Worm (Caenorhabditis elegans) whole organism, young adult: Measurements from ENCODE around the gene gldi-2.

Source experiments
- B0019.2 ChIP-seq: fragments of 200-800 bp; sonication (Bioruptor generic); conservative IDR thresholded peaks from 2 replicates; pipeline ENCODE4 v1.3.6; 2022; ENCODE audit warnings: missing genetic modification reagents, missing genetic modification characterization, missing compliant biosample characterization
- F22D6.2 ChIP-seq: sonication (generic microtip); optimal IDR thresholded peaks from 2 replicates; lab custom pipeline; 2016; ENCODE audit warnings: mild to moderate bottlenecking, missing genetic modification characterization, missing compliant biosample characterization
- F37B4.10 ChIP-seq: fragments of 200-800 bp; sonication (Bioruptor generic); IDR thresholded peaks from 2 replicates; pipeline ENCODE4 v1.3.6; 2022; ENCODE audit warnings: missing genetic modification characterization, missing compliant biosample characterization
- F55B11.4 ChIP-seq: sonication (generic microtip); optimal IDR thresholded peaks from 2 replicates; lab custom pipeline; 2016; ENCODE audit warnings: missing compliant biosample characterization, missing genetic modification characterization, borderline replicate concordance; ENCODE audit not compliant: insufficient read depth
- K12H6.12 ChIP-seq: fragments of 200-800 bp; sonication (Bioruptor generic); optimal IDR thresholded peaks from 2 replicates; lab custom pipeline; 2018; ENCODE audit warnings: mild to moderate bottlenecking, missing genetic modification characterization, missing compliant biosample characterization
- Y53G8AR.9 ChIP-seq: fragments of 200-800 bp; sonication (Bioruptor generic); conservative IDR thresholded peaks from 2 replicates; pipeline ENCODE4 v1.3.6; 2022; ENCODE audit warnings: missing genetic modification reagents, missing genetic modification characterization, missing compliant biosample characterization
- Y56A3A.18 ChIP-seq: fragments of 200-800 bp; sonication (Bioruptor generic); IDR thresholded peaks from 2 replicates; pipeline ENCODE4 v1.3.6; 2022; ENCODE audit warnings: missing genetic modification reagents, missing genetic modification characterization, missing compliant biosample characterization
- Y95B8A.8 ChIP-seq: fragments of 200-800 bp; sonication (Bioruptor generic); IDR thresholded peaks from 2 replicates; pipeline ENCODE4 v1.3.6; 2022; ENCODE audit warnings: missing genetic modification reagents, missing genetic modification characterization, missing compliant biosample characterization
- athp-1 ChIP-seq: sonication (generic microtip); optimal IDR thresholded peaks from 2 replicates; lab custom pipeline; 2017; ENCODE audit warnings: mild to moderate bottlenecking, missing genetic modification characterization, missing compliant biosample characterization
- attf-6 ChIP-seq: fragments of 200-800 bp; sonication (Bioruptor generic); IDR thresholded peaks from 2 replicates; pipeline ENCODE4 v1.3.6; 2022; ENCODE audit warnings: missing genetic modification reagents, missing genetic modification characterization, missing compliant biosample characterization
- bed-1 ChIP-seq: fragments of 200-800 bp; sonication (Bioruptor generic); IDR thresholded peaks from 2 replicates; pipeline ENCODE4 v1.3.6; 2022; ENCODE audit warnings: missing genetic modification reagents, missing genetic modification characterization, missing compliant biosample characterization
- cebp-1 ChIP-seq, 2 experiments: fragments of 200-800 bp in 1 of 2; sonication (Bioruptor generic) in 1 of 2; sonication (generic microtip) in 1 of 2; IDR thresholded peaks in 1 of 2; optimal IDR thresholded peaks in 1 of 2; 2 replicates each; pipeline versions ENCODE4 v1.3.6 to Lab custom; 2017 to 2022; ENCODE audit warnings: missing compliant biosample characterization in 2 of 2, missing genetic modification characterization in 2 of 2, mild to moderate bottlenecking in 1 of 2, missing genetic modification reagents in 1 of 2, moderate library complexity in 1 of 2
- ceh-27 ChIP-seq: fragments of 200-800 bp; sonication (Bioruptor generic); optimal IDR thresholded peaks from 2 replicates; lab custom pipeline; 2018; ENCODE audit warnings: mild to moderate bottlenecking, missing genetic modification characterization, moderate library complexity, missing compliant biosample characterization
- ceh-58 ChIP-seq: fragments of 200-800 bp; sonication (Bioruptor generic); IDR thresholded peaks from 2 replicates; pipeline ENCODE4 v1.3.6; 2022; ENCODE audit warnings: missing genetic modification characterization, missing compliant biosample characterization
- ceh-79 ChIP-seq: sonication (generic microtip); optimal IDR thresholded peaks from 2 replicates; lab custom pipeline; 2017; ENCODE audit warnings: mild to moderate bottlenecking, missing genetic modification characterization, missing compliant biosample characterization
- die-1 ChIP-seq: sonication (generic microtip); optimal IDR thresholded peaks from 2 replicates; lab custom pipeline; 2016; ENCODE audit warnings: missing genotype, mild to moderate bottlenecking, missing genetic modification characterization, missing compliant biosample characterization
- dox-1 ChIP-seq: fragments of 200-800 bp; sonication (Bioruptor generic); IDR thresholded peaks from 2 replicates; pipeline ENCODE4 v1.3.6; 2022; ENCODE audit warnings: missing genetic modification reagents, missing genetic modification characterization, missing compliant biosample characterization
- egrh-3 ChIP-seq: fragments of 200-800 bp; sonication (Bioruptor generic); IDR thresholded peaks from 2 replicates; pipeline ENCODE4 v1.3.6; 2022; ENCODE audit warnings: missing genetic modification reagents, missing genetic modification characterization, missing compliant biosample characterization
- ekl-4 ChIP-seq: fragments of 200-800 bp; sonication (Bioruptor generic); IDR thresholded peaks from 2 replicates; pipeline ENCODE4 v1.3.6; 2022; ENCODE audit warnings: missing genetic modification reagents, missing genetic modification characterization, missing compliant biosample characterization
- hmg-1.2 ChIP-seq: fragments of 200-800 bp; sonication (Bioruptor generic); IDR thresholded peaks from 2 replicates; pipeline ENCODE4 v1.3.6; 2022; ENCODE audit warnings: missing genetic modification reagents, missing genetic modification characterization, missing compliant biosample characterization
- hmg-20 ChIP-seq: fragments of 200-800 bp; sonication (Bioruptor generic); IDR thresholded peaks from 2 replicates; pipeline ENCODE4 v1.3.6; 2022; ENCODE audit warnings: missing genetic modification reagents, missing genetic modification characterization, missing compliant biosample characterization
- hrde-1 ChIP-seq: sonication (generic microtip); optimal IDR thresholded peaks from 2 replicates; lab custom pipeline; 2016; ENCODE audit warnings: missing genetic modification characterization, mild to moderate bottlenecking, missing compliant biosample characterization, moderate library complexity, missing genotype, missing genetic modification reagents, borderline replicate concordance
- lsl-1 ChIP-seq: fragments of 200-800 bp; sonication (Bioruptor generic); optimal IDR thresholded peaks from 2 replicates; lab custom pipeline; 2018; ENCODE audit warnings: mild to moderate bottlenecking, missing genetic modification characterization, moderate library complexity, missing compliant biosample characterization
- madf-10 ChIP-seq: sonication (generic microtip); optimal IDR thresholded peaks from 2 replicates; lab custom pipeline; 2016; ENCODE audit warnings: mild to moderate bottlenecking, missing genetic modification characterization, missing compliant biosample characterization
- mes-4 ChIP-seq: sonication (generic microtip); optimal IDR thresholded peaks from 2 replicates; lab custom pipeline; 2016; ENCODE audit warnings: missing genotype, missing genetic modification characterization, missing compliant biosample characterization
- mxl-1 ChIP-seq: sonication (generic microtip); optimal IDR thresholded peaks from 2 replicates; lab custom pipeline; 2016; ENCODE audit warnings: missing genetic modification characterization, missing compliant biosample characterization
- nfya-2 ChIP-seq: fragments of 200-800 bp; sonication (Bioruptor generic); IDR thresholded peaks from 2 replicates; pipeline ENCODE4 v1.3.6; 2022; ENCODE audit warnings: missing genetic modification reagents, missing genetic modification characterization, missing compliant biosample characterization
- nhr-179 ChIP-seq: sonication (generic microtip); optimal IDR thresholded peaks from 2 replicates; lab custom pipeline; 2016; ENCODE audit warnings: mild to moderate bottlenecking, missing genetic modification characterization, missing compliant biosample characterization
- pbrm-1 ChIP-seq: fragments of 200-800 bp; sonication (Bioruptor generic); IDR thresholded peaks from 2 replicates; pipeline ENCODE4 v1.3.6; 2022; ENCODE audit warnings: missing genetic modification reagents, missing genetic modification characterization, missing compliant biosample characterization
- rpc-1 ChIP-seq, 2 experiments: fragments of 150-350 bp in 1 of 2; sonication (generic microtip) in 1 of 2; optimal IDR thresholded peaks; 2 replicates each; lab custom pipeline; 2014 to 2018; ENCODE audit warnings: missing biosample characterization in 1 of 2, missing genetic modification characterization in 1 of 2, missing genetic modification reagents in 1 of 2, missing genotype in 1 of 2
- snpc-1.3 ChIP-seq: sonication (generic microtip); optimal IDR thresholded peaks from 2 replicates; lab custom pipeline; 2017; ENCODE audit warnings: missing genetic modification characterization, mild to moderate bottlenecking, missing compliant biosample characterization, antibody characterized with exemption, moderate library complexity, missing genotype, missing genetic modification reagents; ENCODE audit not compliant: insufficient read depth
- snpc-3.4 ChIP-seq: sonication (generic microtip); optimal IDR thresholded peaks from 2 replicates; lab custom pipeline; 2017; ENCODE audit warnings: missing genetic modification characterization, mild to moderate bottlenecking, missing compliant biosample characterization, antibody characterized with exemption, moderate library complexity, missing genotype, missing genetic modification reagents
- snpc-4 ChIP-seq, 5 experiments: fragments of 150-350 bp in 1 of 5; sonication (generic microtip) in 4 of 5; optimal IDR thresholded peaks; 2 replicates each; lab custom pipeline; 2014 to 2018; ENCODE audit warnings: missing genetic modification characterization in 5 of 5, missing biosample characterization in 3 of 5, antibody characterized with exemption in 2 of 5, mild to moderate bottlenecking in 2 of 5, missing compliant biosample characterization in 2 of 5, missing genotype in 2 of 5, moderate library complexity in 2 of 5, missing genetic modification reagents in 1 of 5
- somi-1 ChIP-seq: fragments of 200-800 bp; sonication (Bioruptor generic); optimal IDR thresholded peaks from 2 replicates; lab custom pipeline; 2018; ENCODE audit warnings: mild to moderate bottlenecking, missing genetic modification characterization, missing compliant biosample characterization
- tbx-9 ChIP-seq: sonication (generic microtip); optimal IDR thresholded peaks from 2 replicates; lab custom pipeline; 2016; ENCODE audit warnings: borderline replicate concordance, missing genetic modification characterization, inconsistent platforms, missing compliant biosample characterization
- unc-62 ChIP-seq: fragments of 150-350 bp; optimal IDR thresholded peaks from 2 replicates; lab custom pipeline; 2014; ENCODE audit warnings: missing biosample characterization, missing genetic modification reagents, missing genetic modification characterization
- xnd-1 ChIP-seq: sonication (generic microtip); optimal IDR thresholded peaks from 2 replicates; lab custom pipeline; 2016; ENCODE audit warnings: missing genotype, missing genetic modification reagents, missing genetic modification characterization, missing compliant biosample characterization
- zfh-2 ChIP-seq: fragments of 200-800 bp; sonication (Bioruptor generic); conservative IDR thresholded peaks from 2 replicates; pipeline ENCODE4 v1.3.6; 2022; ENCODE audit warnings: missing genetic modification reagents, missing genetic modification characterization, missing compliant biosample characterization
- ztf-28 ChIP-seq: fragments of 200-800 bp; sonication (Bioruptor generic); IDR thresholded peaks from 2 replicates; pipeline ENCODE4 v1.3.6; 2022; ENCODE audit warnings: missing genetic modification reagents, missing genetic modification characterization, missing compliant biosample characterization

The gldi-2 gene

ce11 chrII:6827388-6827787, 44.2 kb downstream of the gldi-2 start:
- TF ChIP-seq dox-1 (GFP tag; lab: Robert Waterston, UW) = peak; percentile 37; the same call in 1 of the 2 replicates
- peak; percentile 21 for TF ChIP-seq K12H6.12 (tag; lab: Kevin White, UChicago)
- TF ChIP-seq cebp-1 (GFP tag; IDR thresholded peaks at IDR 0.05; lab: Robert Waterston, UW) = no peak
- TF ChIP-seq cebp-1 (tag; optimal IDR thresholded peaks at IDR 0.05; lab: Kevin White, UChicago) = peak; percentile 27
- TF ChIP-seq somi-1 (GFP tag; lab: Kevin White, UChicago) = peak; percentile 75
- peak; percentile 32; the same call in 1 of the 2 replicates for TF ChIP-seq egrh-3 (GFP tag; lab: Robert Waterston, UW)
- TF ChIP-seq snpc-3.4 (tag; lab: Kevin White, UChicago) = no peak
- no peak for TF ChIP-seq die-1 (tag; lab: Kevin White, UChicago)
- no peak for TF ChIP-seq snpc-4 (GFP tag; optimal IDR thresholded peaks at IDR 0.05; lab: Kevin White, UChicago)
- TF ChIP-seq snpc-4 (tag; optimal IDR thresholded peaks at IDR 0.05; lab: Kevin White, UChicago) = peak in 1 of 4 experiments; percentile 41
- TF ChIP-seq Y95B8A.8 (GFP tag; lab: Robert Waterston, UW) = no peak
- no peak for TF ChIP-seq ceh-58 (GFP tag; lab: Robert Waterston, UW)
- TF ChIP-seq hmg-1.2 (GFP tag; lab: Robert Waterston, UW) = peak; percentile 74
- no peak for TF ChIP-seq hrde-1 (tag; lab: Kevin White, UChicago)
- no peak for TF ChIP-seq hmg-20 (GFP tag; lab: Robert Waterston, UW)
- TF ChIP-seq zfh-2 (GFP tag; lab: Robert Waterston, UW) = peak; percentile 61

ce11 chrII:6828073-6828900, 45.1 kb downstream of the gldi-2 start:
- TF ChIP-seq ceh-27 (GFP tag; lab: Kevin White, UChicago) (peak; percentile 40), B0019.2 (no peak), zfh-2 (GFP tag; lab: Robert Waterston, UW) (peak; percentile 84), pbrm-1 (GFP tag; lab: Robert Waterston, UW) (0 out of 2 replicates have a peak, but pooled peaks have one; percentile 20), tbx-9 (tag; lab: Kevin White, UChicago) (no peak), F37B4.10 (GFP tag; lab: Robert Waterston, UW) (0 out of 2 replicates have a peak, but pooled peaks have one; percentile 76)

- TF ChIP-seq ceh-27 (GFP tag; lab: Kevin White, UChicago) = no peak
- TF ChIP-seq ztf-28 (GFP tag; lab: Robert Waterston, UW) = no peak
- TF ChIP-seq attf-6 = no peak
- no peak for TF ChIP-seq ekl-4 (GFP tag; lab: Robert Waterston, UW)
- no peak for TF ChIP-seq F55B11.4 (tag; lab: Kevin White, UChicago)
- no peak for TF ChIP-seq hrde-1 (tag; lab: Kevin White, UChicago)
- no peak for TF ChIP-seq B0019.2
- no peak for TF ChIP-seq rpc-1 (optimal IDR thresholded peaks at IDR 0.05; lab: Kevin White, UChicago)
- TF ChIP-seq rpc-1 (tag; optimal IDR thresholded peaks at IDR 0.05; lab: Kevin White, UChicago) = no peak
- TF ChIP-seq snpc-4 (GFP tag; optimal IDR thresholded peaks at IDR 0.05; lab: Kevin White, UChicago) = no peak
- peak in 1 of 4 experiments; percentile 2 for TF ChIP-seq snpc-4 (tag; optimal IDR thresholded peaks at IDR 0.05; lab: Kevin White, UChicago)
- TF ChIP-seq ceh-79 (tag; lab: Kevin White, UChicago) = no peak
- no peak for TF ChIP-seq snpc-1.3 (tag; lab: Kevin White, UChicago)
- no peak for TF ChIP-seq F22D6.2 (tag; lab: Kevin White, UChicago)
- TF ChIP-seq Y56A3A.18 (GFP tag; lab: Robert Waterston, UW) = no peak
- TF ChIP-seq hmg-20 (GFP tag; lab: Robert Waterston, UW) = no peak
- no peak for TF ChIP-seq bed-1 (GFP tag; lab: Robert Waterston, UW)
- TF ChIP-seq madf-10 = no peak
- TF ChIP-seq nhr-179 (tag; lab: Kevin White, UChicago) = no peak
- no peak for TF ChIP-seq egrh-3 (GFP tag; lab: Robert Waterston, UW)
- TF ChIP-seq Y53G8AR.9 = no peak
- no peak for TF ChIP-seq mes-4 (tag; lab: Kevin White, UChicago)
- TF ChIP-seq Y95B8A.8 (GFP tag; lab: Robert Waterston, UW) = no peak
- no peak for TF ChIP-seq xnd-1 (tag; lab: Kevin White, UChicago)
- TF ChIP-seq die-1 (tag; lab: Kevin White, UChicago) = no peak
- TF ChIP-seq athp-1 = no peak
- no peak for TF ChIP-seq mxl-1 (tag; lab: Kevin White, UChicago)
- no peak for TF ChIP-seq lsl-1 (GFP tag; lab: Kevin White, UChicago)
- no peak for TF ChIP-seq cebp-1 (GFP tag; IDR thresholded peaks at IDR 0.05; lab: Robert Waterston, UW)
- peak; percentile 62 for TF ChIP-seq cebp-1 (tag; optimal IDR thresholded peaks at IDR 0.05; lab: Kevin White, UChicago)
- peak; percentile 79 for TF ChIP-seq unc-62
- TF ChIP-seq nfya-2 = no peak
Measured at ce11 chrII:6829108-6829507, 45.9 kb downstream of the gldi-2 start.
